Fruit fly (Drosophila melanogaster) whole organism, embryonic: ENCODE results near the gene PIG-B.

Source experiments
- CG10654 ChIP-seq: fragments of 200-800 bp; sonication (Bioruptor generic); optimal IDR thresholded peaks from 2 replicates; lab custom pipeline; 2016; ENCODE audit warnings: missing biosample characterization, missing genetic modification characterization
- CG13287 ChIP-seq: fragments of 200-800 bp; sonication (Bioruptor generic); IDR thresholded peaks from 2 replicates; pipeline ENCODE4 v1.3.6; 2022; ENCODE audit warnings: missing biosample characterization, missing genetic modification characterization; ENCODE audit not compliant: partially characterized antibody
- CG13424 ChIP-seq: fragments of 200-800 bp; sonication (Bioruptor generic); optimal IDR thresholded peaks from 2 replicates; lab custom pipeline; 2019; ENCODE audit warnings: missing biosample characterization, mild to moderate bottlenecking, missing genetic modification characterization, moderate library complexity
- CG1647 ChIP-seq: fragments of 200-800 bp; sonication (Bioruptor generic); optimal IDR thresholded peaks from 3 replicates; lab custom pipeline; 2016; ENCODE audit warnings: missing biosample characterization, missing genetic modification characterization
- CG16779 ChIP-seq: fragments of 200-800 bp; sonication (Bioruptor generic); IDR thresholded peaks from 2 replicates; pipeline ENCODE4 v1.3.6; 2022; ENCODE audit warnings: missing biosample characterization, missing genetic modification characterization
- CG17802 ChIP-seq: fragments of 200-800 bp; sonication (Bioruptor generic); optimal IDR thresholded peaks from 2 replicates; lab custom pipeline; 2018; ENCODE audit warnings: missing biosample characterization, mild to moderate bottlenecking, missing genetic modification characterization, moderate library complexity
- CG18011 ChIP-seq: fragments of 200-800 bp; sonication (Bioruptor generic); optimal IDR thresholded peaks from 2 replicates; lab custom pipeline; 2017; ENCODE audit warnings: missing biosample characterization, missing genetic modification characterization, mild to moderate bottlenecking, moderate library complexity, missing genotype
- CG31388 ChIP-seq: fragments of 200-800 bp; sonication (Bioruptor generic); optimal IDR thresholded peaks from 2 replicates; lab custom pipeline; 2016; ENCODE audit warnings: missing biosample characterization, missing genetic modification characterization
- CG3163 ChIP-seq: fragments of 200-800 bp; sonication (Bioruptor generic); optimal IDR thresholded peaks from 3 replicates; lab custom pipeline; 2016; ENCODE audit warnings: missing biosample characterization, missing genetic modification characterization
- CG3407 ChIP-seq: fragments of 200-800 bp; sonication (Bioruptor generic); optimal IDR thresholded peaks from 2 replicates; lab custom pipeline; 2018; ENCODE audit warnings: missing biosample characterization, mild to moderate bottlenecking, missing genetic modification characterization
- CG34422 ChIP-seq: fragments of 200-800 bp; sonication (Bioruptor generic); IDR thresholded peaks from 3 replicates; pipeline ENCODE4 v1.3.6; 2022; ENCODE audit warnings: missing biosample characterization, missing genetic modification characterization
- CG4730 ChIP-seq: fragments of 200-800 bp; sonication (Bioruptor generic); IDR thresholded peaks from 2 replicates; pipeline ENCODE4 v1.3.6; 2022; ENCODE audit warnings: missing biosample characterization, missing genetic modification characterization
- CG7271 ChIP-seq: fragments of 200-800 bp; sonication (Bioruptor generic); optimal IDR thresholded peaks from 2 replicates; lab custom pipeline; 2018; ENCODE audit warnings: missing biosample characterization, mild to moderate bottlenecking, missing genetic modification characterization, moderate library complexity
- CG7987 ChIP-seq: fragments of 200-800 bp; sonication (Bioruptor generic); optimal IDR thresholded peaks from 2 replicates; lab custom pipeline; 2018; ENCODE audit warnings: missing biosample characterization, mild to moderate bottlenecking, missing genetic modification characterization, moderate library complexity
- CG8765 ChIP-seq: fragments of 200-800 bp; sonication (Bioruptor generic); IDR thresholded peaks from 2 replicates; pipeline ENCODE4 v1.3.6; 2022; ENCODE audit warnings: missing biosample characterization, missing genetic modification characterization
- Dad ChIP-seq: fragments of 200-800 bp; sonication (Bioruptor generic); optimal IDR thresholded peaks from 3 replicates; lab custom pipeline; 2016; ENCODE audit warnings: missing biosample characterization, missing genetic modification characterization
- Dbx ChIP-seq: fragments of 200-800 bp; sonication (Bioruptor generic); IDR thresholded peaks from 3 replicates; pipeline ENCODE4 v1.3.6; 2022; ENCODE audit warnings: missing biosample characterization, missing genetic modification characterization
- Ets97D ChIP-seq: fragments of 200-800 bp; sonication (Bioruptor generic); optimal IDR thresholded peaks from 3 replicates; lab custom pipeline; 2016; ENCODE audit warnings: missing biosample characterization, missing genetic modification characterization
- Hmx ChIP-seq: fragments of 200-800 bp; sonication (Bioruptor generic); optimal IDR thresholded peaks from 2 replicates; lab custom pipeline; 2016; ENCODE audit warnings: missing biosample characterization, missing genetic modification characterization
- NC2β ChIP-seq: fragments of 200-800 bp; sonication (Bioruptor generic); optimal IDR thresholded peaks from 2 replicates; lab custom pipeline; 2016; ENCODE audit warnings: missing biosample characterization, missing genetic modification characterization
- NfI ChIP-seq: fragments of 200-800 bp; sonication (Bioruptor generic); optimal IDR thresholded peaks from 3 replicates; lab custom pipeline; 2018; ENCODE audit warnings: missing biosample characterization, mild to moderate bottlenecking, missing genetic modification characterization, moderate library complexity
- PHDP ChIP-seq: fragments of 200-800 bp; sonication (Bioruptor generic); optimal IDR thresholded peaks from 3 replicates; lab custom pipeline; 2018; ENCODE audit warnings: missing biosample characterization, mild to moderate bottlenecking, missing genetic modification characterization, moderate library complexity
- Poxn ChIP-seq: fragments of 200-800 bp; sonication (Bioruptor generic); IDR thresholded peaks from 2 replicates; pipeline ENCODE4 v1.3.6; 2022; ENCODE audit warnings: missing biosample characterization, missing genetic modification characterization
- Stat92E ChIP-seq, 3 experiments: fragments of >200 bp in 2 of 3; fragments of 200-800 bp in 1 of 3; sonication (Bioruptor generic) in 1 of 3; optimal IDR thresholded peaks; 2 replicates each; lab custom pipeline; 2017 to 2019; ENCODE audit warnings: missing biosample characterization in 3 of 3, missing genetic modification characterization in 3 of 3, mild to moderate bottlenecking in 1 of 3, moderate library complexity in 1 of 3
- Tbp ChIP-seq: fragments of >200 bp; optimal IDR thresholded peaks from 2 replicates; lab custom pipeline; 2018; ENCODE audit warnings: missing biosample characterization, missing genetic modification characterization
- Trl ChIP-seq, 3 experiments: fragments of >200 bp in 2 of 3; fragments of 200-800 bp in 1 of 3; sonication (Bioruptor generic) in 1 of 3; optimal IDR thresholded peaks; 2 replicates in 1 of 3; 3 replicates in 2 of 3; lab custom pipeline; 2016 to 2017; ENCODE audit warnings: missing biosample characterization in 1 of 3, missing genetic modification characterization in 1 of 3
- abd-A ChIP-seq: fragments of 200-800 bp; sonication (Bioruptor generic); optimal IDR thresholded peaks from 3 replicates; lab custom pipeline; 2019; ENCODE audit warnings: missing biosample characterization, mild to moderate bottlenecking, missing genetic modification characterization, moderate library complexity
- aop ChIP-seq: fragments of 200-800 bp; sonication (Bioruptor generic); IDR thresholded peaks from 2 replicates; pipeline ENCODE4 v1.3.6; 2022; ENCODE audit warnings: missing biosample characterization, missing genetic modification characterization
- gro ChIP-seq: fragments of 200-800 bp; sonication (Bioruptor generic); optimal IDR thresholded peaks from 2 replicates; lab custom pipeline; 2016; ENCODE audit warnings: missing biosample characterization, missing genetic modification characterization
- insv ChIP-seq, 2 experiments: fragments of 200-800 bp; sonication (Bioruptor generic); optimal IDR thresholded peaks; 3 replicates each; lab custom pipeline; 2016 to 2018; ENCODE audit warnings: missing biosample characterization in 2 of 2, missing genetic modification characterization in 2 of 2
- jing ChIP-seq: fragments of 200-800 bp; sonication (Bioruptor generic); optimal IDR thresholded peaks from 2 replicates; lab custom pipeline; 2018; ENCODE audit warnings: missing biosample characterization, mild to moderate bottlenecking, missing genetic modification characterization
- kah ChIP-seq: fragments of 200-800 bp; sonication (Bioruptor generic); optimal IDR thresholded peaks from 2 replicates; lab custom pipeline; 2018; ENCODE audit warnings: missing biosample characterization, mild to moderate bottlenecking, missing genetic modification characterization
- lola ChIP-seq, 3 experiments: fragments of >200 bp in 2 of 3; fragments of 200-800 bp in 1 of 3; sonication (Bioruptor generic) in 1 of 3; optimal IDR thresholded peaks; 2 replicates each; lab custom pipeline; 2017 to 2019; ENCODE audit warnings: missing biosample characterization in 3 of 3, missing genetic modification characterization in 3 of 3, mild to moderate bottlenecking in 1 of 3, moderate library complexity in 1 of 3
- onecut ChIP-seq: fragments of 200-800 bp; sonication (Bioruptor generic); IDR thresholded peaks from 2 replicates; pipeline ENCODE4 v1.3.6; 2022; ENCODE audit warnings: missing biosample characterization, missing genetic modification characterization
- pan ChIP-seq, 4 experiments: fragments of >200 bp in 3 of 4; fragments of 200-800 bp in 1 of 4; sonication (Bioruptor generic) in 1 of 4; optimal IDR thresholded peaks in 3 of 4; IDR thresholded peaks in 1 of 4; 2 replicates each; pipeline versions ENCODE4 v1.3.6 to Lab custom; 2017 to 2022; ENCODE audit warnings: missing biosample characterization in 2 of 4, missing genetic modification characterization in 2 of 4, mixed read lengths in 1 of 4
- scrt ChIP-seq: fragments of 200-800 bp; sonication (Bioruptor generic); optimal IDR thresholded peaks from 2 replicates; lab custom pipeline; 2018; ENCODE audit warnings: missing biosample characterization, mild to moderate bottlenecking, missing genetic modification characterization, moderate library complexity
- sim ChIP-seq: fragments of 200-800 bp; sonication (Bioruptor generic); IDR thresholded peaks from 2 replicates; pipeline ENCODE4 v1.3.6; 2022; ENCODE audit warnings: missing biosample characterization, missing genetic modification characterization
- slp2 ChIP-seq: fragments of 200-800 bp; sonication (Bioruptor generic); optimal IDR thresholded peaks from 2 replicates; lab custom pipeline; 2016; ENCODE audit warnings: missing biosample characterization, missing genetic modification characterization
- sna ChIP-seq: fragments of 200-800 bp; sonication (Bioruptor generic); IDR thresholded peaks from 2 replicates; pipeline ENCODE4 v1.3.6; 2022; ENCODE audit warnings: missing biosample characterization, missing genetic modification characterization; ENCODE audit not compliant: partially characterized antibody
- so ChIP-seq: fragments of 200-800 bp; sonication (Bioruptor generic); IDR thresholded peaks from 3 replicates; pipeline ENCODE4 v1.3.6; 2022; ENCODE audit warnings: missing biosample characterization, missing genetic modification characterization
- sr ChIP-seq: fragments of 200-800 bp; sonication (Bioruptor generic); IDR thresholded peaks from 3 replicates; pipeline ENCODE4 v1.3.6; 2022; ENCODE audit warnings: missing biosample characterization, missing genetic modification characterization
- stwl ChIP-seq: fragments of 200-800 bp; sonication (Bioruptor generic); optimal IDR thresholded peaks from 3 replicates; lab custom pipeline; 2018; ENCODE audit warnings: missing biosample characterization, mild to moderate bottlenecking, missing genetic modification characterization, moderate library complexity
- tll ChIP-seq, 2 experiments: fragments of 200-800 bp in 1 of 2; fragments of >200 bp in 1 of 2; sonication (Bioruptor generic) in 1 of 2; optimal IDR thresholded peaks; 2 replicates each; lab custom pipeline; 2017 to 2019; ENCODE audit warnings: missing biosample characterization in 2 of 2, missing genetic modification characterization in 2 of 2, mild to moderate bottlenecking in 1 of 2, moderate library complexity in 1 of 2
- tna ChIP-seq: fragments of 200-800 bp; sonication (Bioruptor generic); IDR thresholded peaks from 2 replicates; pipeline ENCODE4 v1.3.6; 2022; ENCODE audit warnings: missing biosample characterization, missing genetic modification characterization; ENCODE audit not compliant: partially characterized antibody
- tup ChIP-seq: fragments of 200-800 bp; sonication (Bioruptor generic); optimal IDR thresholded peaks from 2 replicates; lab custom pipeline; 2016; ENCODE audit warnings: missing biosample characterization, mild to moderate bottlenecking, missing genetic modification characterization, moderate library complexity
- unc-4 ChIP-seq: fragments of 200-800 bp; sonication (Bioruptor generic); IDR thresholded peaks from 2 replicates; pipeline ENCODE4 v1.3.6; 2022; ENCODE audit warnings: missing biosample characterization, missing genetic modification characterization; ENCODE audit not compliant: partially characterized antibody
- yki ChIP-seq: fragments of >200 bp; optimal IDR thresholded peaks from 3 replicates; lab custom pipeline; 2018

Gene PIG-B

dm6 chr3L:3824790-3825484 lies 13.9 kb downstream of the PIG-B start, which contains the start of gene Rdh (continued):
- TF ChIP-seq CG3407, result peak; percentile 56
- no peak for TF ChIP-seq NC2β (GFP tag; lab: Kevin White, UChicago)
- no peak for TF ChIP-seq CG17802 (tag; lab: Kevin White, UChicago)
- no peak for TF ChIP-seq unc-4 (GFP tag; lab: Robert Waterston, UW)
- TF ChIP-seq CG31388 (GFP tag; lab: Kevin White, UChicago), result peak; percentile 53
- TF ChIP-seq jing, result peak; percentile 7
- 0 out of 2 replicates have a peak, but pooled peaks have one; percentile 50 for TF ChIP-seq sim
- peak; percentile 24; the same call in 1 of the 2 replicates for TF ChIP-seq CG13287
- TF ChIP-seq Dbx (GFP tag; lab: Robert Waterston, UW), result peak; percentile 79
- peak; percentile 18; the same call in 1 of the 2 replicates for TF ChIP-seq CG8765 (GFP tag; lab: Robert Waterston, UW)
- TF ChIP-seq CG1647 (GFP tag; lab: Kevin White, UChicago), result peak; percentile 41
- TF ChIP-seq tna (GFP tag; lab: Robert Waterston, UW), result no peak
- TF ChIP-seq CG16779, result no peak
- no peak for TF ChIP-seq sna (GFP tag; lab: Robert Waterston, UW)
- no peak for TF ChIP-seq tll (GFP tag; optimal IDR thresholded peaks at IDR 0.05; lab: Kevin White, UChicago)
- no peak for TF ChIP-seq Ets97D
- TF ChIP-seq CG7987 (GFP tag; lab: Kevin White, UChicago), result peak; percentile 15
- TF ChIP-seq kah (GFP tag; lab: Kevin White, UChicago), result peak; percentile 30
- TF ChIP-seq tup (GFP tag; lab: Kevin White, UChicago), result peak; percentile 41
- peak; percentile 74 to 89 for TF ChIP-seq Trl (optimal IDR thresholded peaks at IDR 0.05; lab: Kevin White, UChicago)
- TF ChIP-seq Trl (GFP tag; optimal IDR thresholded peaks at IDR 0.05; lab: Kevin White, UChicago), result no peak
- TF ChIP-seq NfI (GFP tag; lab: Kevin White, UChicago), result peak; percentile 80
- peak; percentile 63 for TF ChIP-seq CG10654 (GFP tag; lab: Kevin White, UChicago)
- TF ChIP-seq onecut (GFP tag; lab: Robert Waterston, UW), result peak; percentile 59
- no peak for TF ChIP-seq yki (lab: Kevin White, UChicago)
- peak; percentile 28 for TF ChIP-seq gro
- TF ChIP-seq Stat92E (GFP tag; optimal IDR thresholded peaks at IDR 0.05; lab: Kevin White, UChicago), result no peak
- no peak for TF ChIP-seq pan (optimal IDR thresholded peaks at IDR 0.05; lab: Kevin White, UChicago)
- TF ChIP-seq pan (GFP tag; optimal IDR thresholded peaks at IDR 0.05 in 1 of 2, IDR thresholded peaks at IDR 0.05 in 1 of 2), result peak in 1 of 2 experiments; percentile 19
- TF ChIP-seq stwl (tag; lab: Kevin White, UChicago), result no peak
- TF ChIP-seq CG3163 (GFP tag; lab: Kevin White, UChicago), result peak; percentile 10
- peak; percentile 86 for TF ChIP-seq CG13424 (tag; lab: Kevin White, UChicago)
- TF ChIP-seq sr (GFP tag; lab: Robert Waterston, UW), result no peak
- no peak for TF ChIP-seq slp2 (GFP tag; lab: Kevin White, UChicago)
- TF ChIP-seq so (GFP tag; lab: Robert Waterston, UW), result peak; percentile 70; the same call in 1 of the 3 replicates
- no peak for TF ChIP-seq CG7271 (tag; lab: Kevin White, UChicago)
- TF ChIP-seq CG18011 (GFP tag; lab: Kevin White, UChicago), result peak; percentile 29
- TF ChIP-seq abd-A (tag; lab: Kevin White, UChicago), result peak; percentile 82
- TF ChIP-seq insv (GFP tag; optimal IDR thresholded peaks at IDR 0.05; lab: Kevin White, UChicago), result peak in 1 of 2 experiments; percentile 49
- TF ChIP-seq Hmx, result no peak
- peak; percentile 82 for TF ChIP-seq PHDP (tag; lab: Kevin White, UChicago)
- TF ChIP-seq aop, result no peak
- TF ChIP-seq CG4730, result peak; percentile 50; the same call in 1 of the 2 replicates
- no peak for TF ChIP-seq Tbp (GFP tag; lab: Kevin White, UChicago)
- TF ChIP-seq CG34422 (GFP tag; lab: Robert Waterston, UW), result peak; percentile 34; the same call in 2 of the 3 replicates
- peak in 1 of 3 experiments; percentile 68 for TF ChIP-seq lola (GFP tag; optimal IDR thresholded peaks at IDR 0.05; lab: Kevin White, UChicago)
- TF ChIP-seq Poxn (GFP tag; lab: Robert Waterston, UW), result peak; percentile 30; the same call in 1 of the 2 replicates
- TF ChIP-seq scrt (GFP tag; lab: Kevin White, UChicago), result peak; percentile 81
- TF ChIP-seq Dad (GFP tag; lab: Kevin White, UChicago), result peak; percentile 21
